Fruit fly (Drosophila melanogaster) whole organism, embryonic: ENCODE results near the gene mRpL16.

Experiments used
- Antp ChIP-seq: fragments of 200-800 bp; sonication (Bioruptor generic); optimal IDR thresholded peaks from 3 replicates; lab custom pipeline; 2016; ENCODE audit warnings: missing biosample characterization, missing genetic modification characterization
- CG1024 ChIP-seq: fragments of 200-800 bp; sonication (Bioruptor generic); IDR thresholded peaks from 2 replicates; pipeline ENCODE4 v1.3.6; 2022; ENCODE audit warnings: missing biosample characterization, missing genetic modification characterization
- CG11085 ChIP-seq: fragments of 200-800 bp; sonication (Bioruptor generic); IDR thresholded peaks from 2 replicates; pipeline ENCODE4 v1.3.6; 2022; ENCODE audit warnings: missing biosample characterization, missing genetic modification characterization
- CG11560 ChIP-seq: fragments of 200-800 bp; sonication (Bioruptor generic); IDR thresholded peaks from 3 replicates; pipeline ENCODE4 v1.3.6; 2022; ENCODE audit warnings: missing biosample characterization, missing genetic modification characterization
- CG12071 ChIP-seq: fragments of 200-800 bp; sonication (Bioruptor generic); optimal IDR thresholded peaks from 3 replicates; lab custom pipeline; 2018; ENCODE audit warnings: missing biosample characterization, mild to moderate bottlenecking, missing genetic modification characterization
- CG12155 ChIP-seq: fragments of 200-800 bp; sonication (Bioruptor generic); optimal IDR thresholded peaks from 3 replicates; lab custom pipeline; 2016; ENCODE audit warnings: missing biosample characterization, missing genetic modification characterization
- CG13624 ChIP-seq: fragments of 200-800 bp; sonication (Bioruptor generic); optimal IDR thresholded peaks from 2 replicates; lab custom pipeline; 2016; ENCODE audit warnings: missing biosample characterization, missing genetic modification characterization
- CG13775 ChIP-seq: fragments of 200-800 bp; sonication (Bioruptor generic); optimal IDR thresholded peaks from 3 replicates; lab custom pipeline; 2017; ENCODE audit warnings: missing biosample characterization, mild to moderate bottlenecking, missing genetic modification characterization
- CG14965 ChIP-seq: fragments of 200-800 bp; sonication (Bioruptor generic); optimal IDR thresholded peaks from 2 replicates; lab custom pipeline; 2016; ENCODE audit warnings: missing biosample characterization, missing genetic modification characterization, borderline replicate concordance
- CG1602 ChIP-seq: fragments of 200-800 bp; sonication (Bioruptor generic); optimal IDR thresholded peaks from 3 replicates; lab custom pipeline; 2016; ENCODE audit warnings: missing biosample characterization, missing genetic modification characterization
- CG16813 ChIP-seq: fragments of 200-800 bp; sonication (Bioruptor generic); IDR thresholded peaks from 3 replicates; pipeline ENCODE4 v1.3.6; 2022; ENCODE audit warnings: missing biosample characterization, missing genetic modification characterization; ENCODE audit not compliant: partially characterized antibody
- CG17359 ChIP-seq: fragments of 200-800 bp; sonication (Bioruptor generic); optimal IDR thresholded peaks from 3 replicates; lab custom pipeline; 2018; ENCODE audit warnings: missing biosample characterization, mild to moderate bottlenecking, missing genetic modification characterization, moderate library complexity
- CG17802 ChIP-seq: fragments of 200-800 bp; sonication (Bioruptor generic); optimal IDR thresholded peaks from 2 replicates; lab custom pipeline; 2018; ENCODE audit warnings: missing biosample characterization, mild to moderate bottlenecking, missing genetic modification characterization, moderate library complexity
- CG18011 ChIP-seq: fragments of 200-800 bp; sonication (Bioruptor generic); optimal IDR thresholded peaks from 2 replicates; lab custom pipeline; 2017; ENCODE audit warnings: missing biosample characterization, missing genetic modification characterization, mild to moderate bottlenecking, moderate library complexity, missing genotype
- CG4617 ChIP-seq: fragments of 200-800 bp; sonication (Bioruptor generic); optimal IDR thresholded peaks from 3 replicates; lab custom pipeline; 2016; ENCODE audit warnings: missing biosample characterization, missing genetic modification characterization, borderline replicate concordance
- CG7745 ChIP-seq: fragments of 200-800 bp; sonication (Bioruptor generic); optimal IDR thresholded peaks from 2 replicates; lab custom pipeline; 2018; ENCODE audit warnings: missing biosample characterization, mild to moderate bottlenecking, missing genetic modification characterization, moderate library complexity
- CG9817 ChIP-seq: fragments of 200-800 bp; sonication (Bioruptor generic); optimal IDR thresholded peaks from 2 replicates; lab custom pipeline; 2018; ENCODE audit warnings: missing biosample characterization, mild to moderate bottlenecking, missing genetic modification characterization, moderate library complexity
- CoRest ChIP-seq: fragments of 200-800 bp; sonication (Bioruptor generic); optimal IDR thresholded peaks from 3 replicates; lab custom pipeline; 2018; ENCODE audit warnings: missing biosample characterization, mild to moderate bottlenecking, missing genetic modification characterization, moderate library complexity
- Doc2 ChIP-seq: fragments of 200-800 bp; sonication (Bioruptor generic); IDR thresholded peaks from 2 replicates; pipeline ENCODE4 v1.3.6; 2022; ENCODE audit warnings: missing biosample characterization, missing genetic modification characterization
- HLH4C ChIP-seq: fragments of 200-800 bp; sonication (Bioruptor generic); IDR thresholded peaks from 3 replicates; pipeline ENCODE4 v1.3.6; 2022; ENCODE audit warnings: missing biosample characterization, missing genetic modification characterization; ENCODE audit not compliant: partially characterized antibody
- Hr51 ChIP-seq, 2 experiments: fragments of 200-800 bp; sonication (Bioruptor generic); optimal IDR thresholded peaks; 2 replicates in 1 of 2; 3 replicates in 1 of 2; lab custom pipeline; 2016 to 2018; ENCODE audit warnings: missing biosample characterization in 2 of 2, missing genetic modification characterization in 2 of 2, mild to moderate bottlenecking in 1 of 2, moderate library complexity in 1 of 2
- Kr ChIP-seq: fragments of 200-800 bp; sonication (Bioruptor generic); optimal IDR thresholded peaks from 2 replicates; lab custom pipeline; 2017; ENCODE audit warnings: missing biosample characterization, mild to moderate bottlenecking, missing genetic modification characterization
- Mad ChIP-seq: fragments of 200-800 bp; sonication (Bioruptor generic); optimal IDR thresholded peaks from 2 replicates; lab custom pipeline; 2016; ENCODE audit warnings: missing biosample characterization, missing genetic modification characterization
- Mrtf ChIP-seq: fragments of 200-800 bp; sonication (Bioruptor generic); IDR thresholded peaks from 3 replicates; pipeline ENCODE4 v1.3.6; 2022; ENCODE audit warnings: missing biosample characterization, missing genetic modification characterization
- NC2α ChIP-seq: fragments of 200-800 bp; sonication (Bioruptor generic); optimal IDR thresholded peaks from 2 replicates; lab custom pipeline; 2016; ENCODE audit warnings: missing biosample characterization, missing genetic modification characterization
- NK7.1 ChIP-seq: fragments of 200-800 bp; sonication (Bioruptor generic); optimal IDR thresholded peaks from 3 replicates; lab custom pipeline; 2016; ENCODE audit warnings: missing biosample characterization, missing genetic modification characterization
- Nf-YC ChIP-seq: fragments of 200-800 bp; optimal IDR thresholded peaks from 3 replicates; lab custom pipeline; 2019; ENCODE audit warnings: missing biosample characterization, mild to moderate bottlenecking, missing genetic modification characterization, moderate library complexity
- NfI ChIP-seq: fragments of 200-800 bp; sonication (Bioruptor generic); optimal IDR thresholded peaks from 3 replicates; lab custom pipeline; 2018; ENCODE audit warnings: missing biosample characterization, mild to moderate bottlenecking, missing genetic modification characterization, moderate library complexity
- Pdp1 ChIP-seq, 2 experiments: fragments of 200-800 bp; sonication (Bioruptor generic); optimal IDR thresholded peaks; 3 replicates each; lab custom pipeline; 2016; ENCODE audit warnings: missing biosample characterization in 2 of 2, missing genetic modification characterization in 2 of 2, mild to moderate bottlenecking in 1 of 2, moderate library complexity in 1 of 2
- Rx ChIP-seq: fragments of 200-800 bp; sonication (Bioruptor generic); IDR thresholded peaks from 2 replicates; pipeline ENCODE4 v1.3.6; 2022; ENCODE audit warnings: missing biosample characterization, missing genetic modification characterization
- Sox100B ChIP-seq: fragments of 200-800 bp; sonication (Bioruptor generic); optimal IDR thresholded peaks from 3 replicates; lab custom pipeline; 2018; ENCODE audit warnings: missing biosample characterization, mild to moderate bottlenecking, missing genetic modification characterization
- Stat92E ChIP-seq, 3 experiments: fragments of >200 bp in 2 of 3; fragments of 200-800 bp in 1 of 3; sonication (Bioruptor generic) in 1 of 3; optimal IDR thresholded peaks; 2 replicates each; lab custom pipeline; 2017 to 2019; ENCODE audit warnings: missing biosample characterization in 3 of 3, missing genetic modification characterization in 3 of 3, mild to moderate bottlenecking in 1 of 3, moderate library complexity in 1 of 3
- cato ChIP-seq: fragments of 200-800 bp; sonication (Bioruptor generic); optimal IDR thresholded peaks from 2 replicates; lab custom pipeline; 2016; ENCODE audit warnings: missing biosample characterization, missing genetic modification characterization, borderline replicate concordance
- ci ChIP-seq: fragments of 200-800 bp; sonication (Bioruptor generic); IDR thresholded peaks from 3 replicates; pipeline ENCODE4 v1.3.6; 2022; ENCODE audit warnings: missing biosample characterization, missing genetic modification characterization
- gce ChIP-seq: fragments of 200-800 bp; sonication (Bioruptor generic); IDR thresholded peaks from 3 replicates; pipeline ENCODE4 v1.3.6; 2022; ENCODE audit warnings: missing biosample characterization, missing genetic modification characterization
- ham ChIP-seq: fragments of 200-800 bp; sonication (Bioruptor generic); IDR thresholded peaks from 2 replicates; pipeline ENCODE4 v1.3.6; 2022; ENCODE audit warnings: missing biosample characterization, missing genetic modification characterization
- pita ChIP-seq: fragments of 200-800 bp; sonication (Bioruptor generic); optimal IDR thresholded peaks from 2 replicates; lab custom pipeline; 2017; ENCODE audit warnings: missing biosample characterization, mild to moderate bottlenecking, missing genetic modification characterization
- pnt ChIP-seq: fragments of 200-800 bp; sonication (Bioruptor generic); optimal IDR thresholded peaks from 3 replicates; lab custom pipeline; 2016; ENCODE audit warnings: missing biosample characterization, missing genetic modification characterization
- pros ChIP-seq: fragments of 200-800 bp; sonication (Bioruptor generic); optimal IDR thresholded peaks from 3 replicates; lab custom pipeline; 2019; ENCODE audit warnings: missing biosample characterization, mild to moderate bottlenecking, missing genetic modification characterization, moderate library complexity
- ranshi ChIP-seq: fragments of 200-800 bp; sonication (Bioruptor generic); IDR thresholded peaks from 2 replicates; pipeline ENCODE4 v1.3.6; 2022; ENCODE audit warnings: missing biosample characterization, missing genetic modification characterization
- row ChIP-seq: fragments of 200-800 bp; sonication (Bioruptor generic); IDR thresholded peaks from 3 replicates; pipeline ENCODE4 v1.3.6; 2022; ENCODE audit warnings: missing biosample characterization, missing genetic modification characterization
- sd ChIP-seq: fragments of 200-800 bp; sonication (Bioruptor generic); optimal IDR thresholded peaks from 3 replicates; lab custom pipeline; 2018; ENCODE audit warnings: missing biosample characterization, mild to moderate bottlenecking, missing genetic modification characterization, moderate library complexity

Gene mRpL16

DNA sequence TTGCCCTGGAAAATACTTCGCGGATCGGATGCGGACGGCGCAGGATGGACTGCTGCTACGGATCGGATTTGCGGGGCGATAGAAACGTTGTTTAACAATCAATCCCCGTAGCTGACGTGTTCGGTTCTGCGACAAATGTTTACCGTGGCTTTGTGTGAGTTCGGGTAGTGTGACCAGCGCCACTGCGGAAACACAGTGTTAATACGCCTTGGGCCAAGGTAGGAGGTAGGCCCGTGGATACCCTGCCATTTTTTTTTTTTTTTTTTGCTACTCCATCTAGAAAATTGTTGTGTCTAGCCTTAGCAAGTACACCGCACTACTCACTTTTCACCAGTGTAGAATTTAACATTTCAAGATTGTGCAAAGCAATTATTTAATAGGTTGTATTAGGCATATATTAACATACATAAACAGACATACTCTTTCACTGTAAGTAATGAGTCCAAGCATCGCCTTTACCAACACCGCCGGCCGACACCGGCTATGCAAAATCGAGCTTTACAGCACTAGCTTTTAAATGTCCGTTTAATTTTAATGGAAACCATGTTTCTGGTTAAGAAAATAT, 28.4 kb upstream of the mRpL16 start, which contains the start of gene deltaCOP (continued):
- TF ChIP-seq CG17802 (tag; lab: Kevin White, UChicago) (no peak), Stat92E (GFP tag; optimal IDR thresholded peaks at IDR 0.05; lab: Kevin White, UChicago) (no peak), HLH4C (GFP tag; lab: Robert Waterston, UW) (no peak), pnt (GFP tag; lab: Kevin White, UChicago) (peak; percentile 86), CG12071 (GFP tag; lab: Kevin White, UChicago) (peak; percentile 42), ranshi (peak; percentile 70; the same call in 1 of the 2 replicates), CG18011 (GFP tag; lab: Kevin White, UChicago) (peak; percentile 55), CG11560 (tag; lab: Robert Waterston, UW) (peak; percentile 72; the same call in 2 of the 3 replicates), Sox100B (GFP tag; lab: Kevin White, UChicago) (no peak), Mad (GFP tag; lab: Kevin White, UChicago) (peak; percentile 80), cato (peak; percentile 73), gce (0 out of 3 replicates have a peak, but pooled peaks have one; percentile 37), pita (GFP tag; lab: Kevin White, UChicago) (no peak), Hr51 (GFP tag; optimal IDR thresholded peaks at IDR 0.05; lab: Kevin White, UChicago) (peak; percentile 75 to 88), CoRest (tag; lab: Kevin White, UChicago) (peak; percentile 84), CG1024 (GFP tag; lab: Robert Waterston, UW) (peak; percentile 52; the same call in 1 of the 2 replicates), pros (GFP tag; lab: Kevin White, UChicago) (no peak), NfI (peak; percentile 79), ham (GFP tag; lab: Robert Waterston, UW) (peak; percentile 65; the same call in 1 of the 2 replicates), CG9817 (tag; lab: Kevin White, UChicago) (peak; percentile 73), CG13624 (GFP tag; lab: Kevin White, UChicago) (peak; percentile 92), Rx (GFP tag; lab: Robert Waterston, UW) (peak; percentile 59; the same call in 1 of the 2 replicates), CG14965 (GFP tag; lab: Kevin White, UChicago) (peak; percentile 52), NK7.1 (GFP tag; lab: Kevin White, UChicago) (peak; percentile 78), Mrtf (peak; percentile 69; the same call in 2 of the 3 replicates), ci (GFP tag; lab: Robert Waterston, UW) (peak; percentile 83), Nf-YC (tag; lab: Kevin White, UChicago) (peak; percentile 60), Kr (GFP tag; lab: Kevin White, UChicago) (no peak), Antp (GFP tag; lab: Kevin White, UChicago) (peak; percentile 91), CG11085 (GFP tag; lab: Robert Waterston, UW) (peak; percentile 71), CG7745 (tag; lab: Kevin White, UChicago) (no peak), CG16813 (GFP tag; lab: Robert Waterston, UW) (no peak), sd (no peak), CG17359 (tag; lab: Kevin White, UChicago) (peak; percentile 76), CG13775 (peak; percentile 84), row (GFP tag; lab: Robert Waterston, UW) (peak; percentile 99), NC2α (peak; percentile 64), Doc2 (GFP tag; lab: Robert Waterston, UW) (peak; percentile 43; the same call in 1 of the 2 replicates), CG4617 (GFP tag; lab: Kevin White, UChicago) (peak; percentile 78), CG1602 (peak; percentile 84), CG12155 (GFP tag; lab: Kevin White, UChicago) (peak; percentile 90), Pdp1 (GFP tag; optimal IDR thresholded peaks at IDR 0.05; lab: Kevin White, UChicago) (peak; percentile 85 to 91)
